Worm (Caenorhabditis elegans) whole organism, L4 larva: ENCODE results near the gene W09D6.4.

Experiments used
- D1046.2 ChIP-seq: fragments of 200-800 bp; sonication (Bioruptor generic); IDR thresholded peaks from 2 replicates; pipeline ENCODE4 v1.3.6; 2022; ENCODE audit warnings: missing genetic modification characterization, missing compliant biosample characterization
- F10B5.3 ChIP-seq: sonication (generic microtip); optimal IDR thresholded peaks from 2 replicates; lab custom pipeline; 2016; ENCODE audit warnings: mild to moderate bottlenecking, missing genetic modification characterization, missing compliant biosample characterization
- F44E2.7 ChIP-seq: fragments of 200-800 bp; sonication (Bioruptor generic); IDR thresholded peaks from 2 replicates; pipeline ENCODE4 v2.1.2; 2022; ENCODE audit warnings: missing genetic modification characterization, missing compliant biosample characterization
- F49E8.2 ChIP-seq: sonication (generic microtip); optimal IDR thresholded peaks from 2 replicates; lab custom pipeline; 2016; ENCODE audit warnings: missing compliant biosample characterization, mild to moderate bottlenecking, missing genetic modification characterization, borderline replicate concordance
- R02D3.7 ChIP-seq: fragments of 150-350 bp; sonication (generic microtip); optimal IDR thresholded peaks from 3 replicates; lab custom pipeline; 2014; ENCODE audit warnings: missing biosample characterization, missing genetic modification characterization
- Y105C5A.15 ChIP-seq: fragments of 200-800 bp; sonication (Bioruptor generic); IDR thresholded peaks from 2 replicates; pipeline ENCODE4 v1.3.6; 2022; ENCODE audit warnings: missing genetic modification characterization, missing compliant biosample characterization
- ZK337.2 ChIP-seq: fragments of 200-800 bp; sonication (Bioruptor generic); IDR thresholded peaks from 2 replicates; pipeline ENCODE4 v1.3.6; 2022; ENCODE audit warnings: missing genetic modification reagents, missing genetic modification characterization, missing compliant biosample characterization
- aha-1 ChIP-seq: fragments of 150-350 bp; peaks from one replicate; lab custom pipeline; 2014; ENCODE audit warnings: missing biosample characterization, missing genetic modification characterization
- aly-2 ChIP-seq: sonication (generic microtip); optimal IDR thresholded peaks from 2 replicates; lab custom pipeline; 2018; ENCODE audit warnings: missing biosample characterization, missing genetic modification characterization
- ceh-28 ChIP-seq: fragments of 150-350 bp; optimal IDR thresholded peaks from 2 replicates; lab custom pipeline; 2014; ENCODE audit warnings: missing biosample characterization, missing genetic modification reagents, missing genetic modification characterization
- ceh-44 ChIP-seq: fragments of 200-800 bp; sonication (Bioruptor generic); IDR thresholded peaks from 2 replicates; pipeline ENCODE4 v1.3.6; 2022; ENCODE audit warnings: missing genetic modification reagents, missing genetic modification characterization, missing compliant biosample characterization
- ceh-62 ChIP-seq: sonication (generic microtip); optimal IDR thresholded peaks from 2 replicates; lab custom pipeline; 2017; ENCODE audit warnings: missing biosample characterization, missing genetic modification characterization
- cey-2 ChIP-seq: sonication (generic microtip); optimal IDR thresholded peaks from 3 replicates; lab custom pipeline; 2017; ENCODE audit warnings: missing genetic modification characterization, mild to moderate bottlenecking, missing compliant biosample characterization, antibody characterized with exemption, borderline replicate concordance; ENCODE audit not compliant: insufficient read depth
- dmd-6 ChIP-seq: fragments of 200-800 bp; sonication (Bioruptor generic); IDR thresholded peaks from 2 replicates; pipeline ENCODE4 v1.3.6; 2022; ENCODE audit warnings: missing genetic modification reagents, missing genetic modification characterization, missing compliant biosample characterization
- dmd-8 ChIP-seq: fragments of 200-800 bp; sonication (Bioruptor generic); IDR thresholded peaks from 2 replicates; pipeline ENCODE4 v1.3.6; 2022; ENCODE audit warnings: missing genetic modification characterization, missing compliant biosample characterization
- duxl-1 ChIP-seq: sonication (generic microtip); optimal IDR thresholded peaks from 2 replicates; lab custom pipeline; 2016; ENCODE audit warnings: mild to moderate bottlenecking, missing genetic modification characterization, moderate library complexity, missing compliant biosample characterization; ENCODE audit not compliant: poor library complexity
- dve-1 ChIP-seq: sonication (generic microtip); optimal IDR thresholded peaks from 2 replicates; lab custom pipeline; 2017; ENCODE audit warnings: antibody characterized with exemption, mild to moderate bottlenecking, missing genetic modification characterization, missing compliant biosample characterization; ENCODE audit not compliant: insufficient read depth
- egl-27 ChIP-seq: sonication (generic microtip); optimal IDR thresholded peaks from 3 replicates; lab custom pipeline; 2017; ENCODE audit warnings: missing biosample characterization, missing genetic modification reagents, missing genetic modification characterization
- egl-43 ChIP-seq: fragments of 200-800 bp; sonication (Bioruptor generic); IDR thresholded peaks from 2 replicates; pipeline ENCODE4 v1.3.6; 2022; ENCODE audit warnings: missing genetic modification reagents, missing genetic modification characterization, missing compliant biosample characterization
- gei-8 ChIP-seq: fragments of 200-800 bp; sonication (Bioruptor generic); optimal IDR thresholded peaks from 2 replicates; lab custom pipeline; 2018; ENCODE audit warnings: mild to moderate bottlenecking, missing genetic modification characterization, missing compliant biosample characterization
- hif-1 ChIP-seq, 2 experiments: sonication (generic microtip); optimal IDR thresholded peaks; 2 replicates each; lab custom pipeline; 2016 to 2017; ENCODE audit warnings: missing compliant biosample characterization in 2 of 2, missing genetic modification characterization in 2 of 2, missing genetic modification reagents in 2 of 2, missing genotype in 2 of 2, mild to moderate bottlenecking in 1 of 2
- hlh-30 ChIP-seq: sonication (generic microtip); optimal IDR thresholded peaks from 2 replicates; lab custom pipeline; 2017; ENCODE audit warnings: antibody characterized with exemption, mild to moderate bottlenecking, missing genetic modification characterization, missing compliant biosample characterization; ENCODE audit not compliant: insufficient read depth
- hmg-1.1 ChIP-seq: fragments of 200-800 bp; sonication (Bioruptor generic); IDR thresholded peaks from 2 replicates; pipeline ENCODE4 v1.3.6; 2022; ENCODE audit warnings: missing genetic modification reagents, missing genetic modification characterization, missing compliant biosample characterization
- lin-1 ChIP-seq: fragments of 200-800 bp; sonication (Bioruptor generic); IDR thresholded peaks from 2 replicates; pipeline ENCODE4 v1.3.6; 2022; ENCODE audit warnings: missing genetic modification reagents, missing genetic modification characterization, missing compliant biosample characterization
- lin-13 ChIP-seq: fragments of 150-350 bp; optimal IDR thresholded peaks from 2 replicates; lab custom pipeline; 2014; ENCODE audit warnings: missing biosample characterization, missing genetic modification reagents, missing genetic modification characterization
- lin-15B ChIP-seq: fragments of 150-350 bp; sonication (generic microtip); optimal IDR thresholded peaks from 3 replicates; lab custom pipeline; 2014; ENCODE audit warnings: missing biosample characterization, missing genetic modification characterization
- lin-38 ChIP-seq: fragments of 200-800 bp; sonication (Bioruptor generic); IDR thresholded peaks from 2 replicates; pipeline ENCODE4 v1.3.6; 2022; ENCODE audit warnings: missing genetic modification reagents, missing genetic modification characterization, missing compliant biosample characterization
- lin-39 ChIP-seq: fragments of 150-350 bp; optimal IDR thresholded peaks from 2 replicates; lab custom pipeline; 2014; ENCODE audit warnings: missing biosample characterization, missing genetic modification reagents, missing genetic modification characterization
- lsy-2 ChIP-seq, 2 experiments: fragments of 150-350 bp in 1 of 2; sonication (generic microtip) in 1 of 2; optimal IDR thresholded peaks; 2 replicates each; lab custom pipeline; 2014 to 2017; ENCODE audit warnings: missing biosample characterization in 2 of 2, missing genetic modification characterization in 2 of 2
- mdt-29 ChIP-seq: fragments of 200-800 bp; sonication (Bioruptor generic); IDR thresholded peaks from 2 replicates; pipeline ENCODE4 v1.3.6; 2022; ENCODE audit warnings: missing genetic modification reagents, missing genetic modification characterization, missing compliant biosample characterization
- mes-2 ChIP-seq: sonication (generic microtip); optimal IDR thresholded peaks from 2 replicates; lab custom pipeline; 2016; ENCODE audit warnings: missing genotype, mild to moderate bottlenecking, missing genetic modification characterization, missing compliant biosample characterization; ENCODE audit not compliant: poor library complexity, severe bottlenecking
- mxl-2 ChIP-seq: fragments of 200-800 bp; sonication (Bioruptor generic); conservative IDR thresholded peaks from 2 replicates; pipeline ENCODE4 v1.3.6; 2022; ENCODE audit warnings: missing genetic modification reagents, missing genetic modification characterization, missing compliant biosample characterization
- nhr-11 ChIP-seq: fragments of 150-350 bp; optimal IDR thresholded peaks from 2 replicates; lab custom pipeline; 2014; ENCODE audit warnings: missing biosample characterization, missing genetic modification characterization
- nhr-41 ChIP-seq: fragments of 200-800 bp; sonication (Bioruptor generic); IDR thresholded peaks from 2 replicates; pipeline ENCODE4 v1.3.6; 2022; ENCODE audit warnings: missing genetic modification reagents, missing genetic modification characterization, missing compliant biosample characterization
- nhr-42 ChIP-seq: fragments of 200-800 bp; sonication (Bioruptor generic); IDR thresholded peaks from 2 replicates; pipeline ENCODE4 v1.3.6; 2022; ENCODE audit warnings: missing genetic modification characterization, missing compliant biosample characterization
- nhr-48 ChIP-seq: sonication (generic microtip); optimal IDR thresholded peaks from 2 replicates; lab custom pipeline; 2016; ENCODE audit warnings: mild to moderate bottlenecking, missing genetic modification characterization, missing compliant biosample characterization
- nhr-76 ChIP-seq: fragments of 150-350 bp; optimal IDR thresholded peaks from 2 replicates; lab custom pipeline; 2014; ENCODE audit warnings: missing biosample characterization, missing genetic modification characterization
- pha-4 ChIP-seq, 2 experiments: fragments of 150-350 bp in 1 of 2; fragments of 200-800 bp in 1 of 2; sonication (Bioruptor generic) in 1 of 2; IDR thresholded peaks in 1 of 2; optimal IDR thresholded peaks in 1 of 2; 2 replicates each; pipeline versions ENCODE4 v1.3.6 to Lab custom; 2014 to 2022; ENCODE audit warnings: missing genetic modification characterization in 2 of 2, missing genetic modification reagents in 2 of 2, missing biosample characterization in 1 of 2, missing compliant biosample characterization in 1 of 2
- pqm-1 ChIP-seq: sonication (generic microtip); optimal IDR thresholded peaks from 2 replicates; lab custom pipeline; 2017; ENCODE audit warnings: missing biosample characterization, missing genetic modification characterization
- set-16 ChIP-seq: fragments of 200-800 bp; sonication (Bioruptor generic); IDR thresholded peaks from 2 replicates; pipeline ENCODE4 v1.3.6; 2022; ENCODE audit warnings: missing genetic modification reagents, missing genetic modification characterization, missing compliant biosample characterization
- spr-1 ChIP-seq: sonication (generic microtip); optimal IDR thresholded peaks from 2 replicates; lab custom pipeline; 2016; ENCODE audit warnings: mild to moderate bottlenecking, missing genetic modification characterization, missing compliant biosample characterization
- spr-3 ChIP-seq: fragments of 200-800 bp; sonication (Bioruptor generic); optimal IDR thresholded peaks from 2 replicates; lab custom pipeline; 2018; ENCODE audit warnings: mild to moderate bottlenecking, missing genetic modification characterization, missing compliant biosample characterization
- tra-1 ChIP-seq: fragments of 200-800 bp; sonication (Bioruptor generic); IDR thresholded peaks from 2 replicates; pipeline ENCODE4 v1.3.6; 2022; ENCODE audit warnings: missing genetic modification reagents, missing genetic modification characterization, missing compliant biosample characterization
- vab-7 ChIP-seq: fragments of 200-800 bp; sonication (Bioruptor generic); IDR thresholded peaks from 2 replicates; pipeline ENCODE4 v1.3.6; 2022; ENCODE audit warnings: missing genetic modification reagents, missing genetic modification characterization, missing compliant biosample characterization
- zfp-2 ChIP-seq: sonication (generic microtip); optimal IDR thresholded peaks from 2 replicates; lab custom pipeline; 2016; ENCODE audit warnings: mild to moderate bottlenecking, missing genetic modification characterization, missing compliant biosample characterization
- zip-11 ChIP-seq: fragments of 200-800 bp; sonication (Bioruptor generic); IDR thresholded peaks from 2 replicates; pipeline ENCODE4 v1.3.6; 2022; ENCODE audit warnings: missing genetic modification characterization, missing compliant biosample characterization
- zip-2 ChIP-seq: fragments of 150-350 bp; optimal IDR thresholded peaks from 2 replicates; lab custom pipeline; 2014; ENCODE audit warnings: missing biosample characterization, missing genetic modification characterization

W09D6.4 gene

DNA sequence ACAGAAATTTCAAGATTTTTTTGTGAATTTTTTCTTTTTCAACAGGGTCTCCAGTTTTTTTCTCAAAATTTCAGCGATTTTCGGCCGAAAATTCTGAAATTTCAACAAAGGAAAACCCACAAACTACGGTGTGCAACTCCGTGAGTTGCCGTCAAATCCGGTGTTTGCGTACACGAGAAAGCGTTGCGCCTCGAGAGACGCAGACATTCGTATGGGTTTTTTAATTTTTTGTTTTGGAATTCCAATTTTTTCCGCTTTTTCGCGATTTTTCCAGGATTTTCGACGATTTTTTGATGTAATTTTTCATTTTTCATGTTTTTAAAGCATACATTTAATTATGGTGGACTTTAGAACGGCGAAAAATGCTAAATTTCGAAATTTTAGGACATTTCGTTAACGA lies 43.4 kb upstream of the W09D6.4 start (continued):
- TF ChIP-seq mxl-2 (GFP tag; lab: Robert Waterston, UW) (no peak), F49E8.2 (peak; percentile 71), duxl-1 (tag; lab: Kevin White, UChicago) (peak; percentile 32), lin-39 (tag; lab: Kevin White, UChicago) (no peak), tra-1 (no peak), nhr-11 (tag; lab: Kevin White, UChicago) (peak; percentile 28), mdt-29 (GFP tag; lab: Robert Waterston, UW) (peak; percentile 37; the same call in 1 of the 2 replicates), lin-13 (GFP tag; lab: Kevin White, UChicago) (peak; percentile 66), F10B5.3 (tag; lab: Kevin White, UChicago) (no peak), vab-7 (GFP tag; lab: Robert Waterston, UW) (no peak), lin-38 (GFP tag; lab: Robert Waterston, UW) (peak; percentile 87), spr-1 (peak; percentile 27), zfp-2 (no peak), aha-1 (peak; percentile 34), ceh-44 (GFP tag; lab: Robert Waterston, UW) (no peak), dve-1 (tag; lab: Kevin White, UChicago) (peak; percentile 86), hlh-30 (tag; lab: Kevin White, UChicago) (peak; percentile 63), zip-11 (GFP tag; lab: Robert Waterston, UW) (no peak), pha-4 (GFP tag; IDR thresholded peaks at IDR 0.05; lab: Robert Waterston, UW) (peak; percentile 56; the same call in 1 of the 2 replicates), pha-4 (tag; optimal IDR thresholded peaks at IDR 0.05; lab: Kevin White, UChicago) (no peak), nhr-76 (no peak), nhr-41 (GFP tag; lab: Robert Waterston, UW) (no peak), ZK337.2 (0 out of 2 replicates have a peak, but pooled peaks have one; percentile 45), ceh-62 (tag; lab: Kevin White, UChicago) (no peak), mes-2 (peak; percentile 89), hif-1 (tag; optimal IDR thresholded peaks at IDR 0.05; lab: Kevin White, UChicago) (peak in 1 of 2 experiments; percentile 28), lin-1 (no peak)

DNA sequence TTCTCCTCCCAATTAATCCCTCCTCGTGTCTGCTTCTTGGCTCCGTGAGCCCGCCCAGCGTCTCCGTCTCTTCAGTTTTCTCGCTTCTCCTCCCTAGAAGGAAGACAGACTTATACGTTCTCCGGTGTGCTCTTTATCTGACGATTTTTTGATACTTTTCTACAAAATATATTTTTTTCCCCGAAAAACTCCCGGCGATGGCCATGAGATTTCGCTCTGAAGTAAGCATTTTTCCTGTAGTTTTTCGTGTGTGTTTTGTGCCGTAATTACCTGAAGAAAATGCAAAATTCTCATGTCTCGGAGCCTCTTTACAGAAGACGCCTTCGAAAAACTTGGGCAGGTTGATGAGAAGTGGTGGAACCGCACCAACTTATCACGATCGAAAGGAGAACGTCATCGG lies 42.9 kb upstream of the W09D6.4 start, which contains the start of gene spat-2:
Gene spat-2 (plus strand): TSS at position 301 of the 400 bp plus-strand sequence.
- TF ChIP-seq D1046.2 (GFP tag; lab: Robert Waterston, UW) (0 out of 2 replicates have a peak, but pooled peaks have one; percentile 6), R02D3.7 (tag; lab: Kevin White, UChicago) (no peak), F44E2.7 (GFP tag; lab: Robert Waterston, UW) (no peak), aha-1 (peak; percentile 24), cey-2 (tag; lab: Kevin White, UChicago) (no peak), zfp-2 (no peak), lin-38 (GFP tag; lab: Robert Waterston, UW) (no peak), zip-2 (no peak)

DNA sequence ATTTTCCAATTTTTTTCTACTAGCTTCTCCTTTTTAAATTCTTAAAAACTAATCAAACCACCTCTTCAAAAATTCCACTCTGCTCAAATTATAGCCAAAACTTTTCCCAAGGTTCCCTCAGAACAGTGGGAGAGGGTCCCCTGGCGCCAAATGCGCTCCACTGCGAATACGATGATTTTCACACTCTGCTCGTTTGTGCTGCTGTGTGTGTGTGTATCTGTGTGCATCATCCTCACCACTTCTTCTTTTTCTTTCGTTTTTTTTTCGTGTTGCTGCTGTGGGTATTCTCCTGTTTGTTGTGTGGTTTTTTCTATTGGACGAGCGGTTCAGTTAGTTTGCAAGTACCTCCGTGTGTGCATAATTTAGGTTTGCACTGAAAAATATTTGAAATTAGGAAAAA lies 40.3 kb upstream of the W09D6.4 start:
- TF ChIP-seq nhr-48 (tag; lab: Kevin White, UChicago) = no peak
- no peak for TF ChIP-seq nhr-76
- no peak for TF ChIP-seq egl-43 (GFP tag; lab: Robert Waterston, UW)
- TF ChIP-seq Y105C5A.15 = no peak
- TF ChIP-seq dve-1 (tag; lab: Kevin White, UChicago) = peak; percentile 14
- no peak for TF ChIP-seq F49E8.2
- TF ChIP-seq hmg-1.1 (GFP tag; lab: Robert Waterston, UW) = peak; percentile 51; the same call in 1 of the 2 replicates
- TF ChIP-seq ceh-28 = no peak
- TF ChIP-seq spr-3 (GFP tag; lab: Kevin White, UChicago) = no peak
- TF ChIP-seq set-16 = no peak
- TF ChIP-seq gei-8 (GFP tag; lab: Kevin White, UChicago) = no peak
- TF ChIP-seq dmd-8 (GFP tag; lab: Robert Waterston, UW) = no peak
- no peak for TF ChIP-seq aly-2 (tag; lab: Kevin White, UChicago)
- peak in 1 of 2 experiments; percentile 71 for TF ChIP-seq lsy-2 (tag; optimal IDR thresholded peaks at IDR 0.05; lab: Kevin White, UChicago)
- no peak for TF ChIP-seq nhr-42 (GFP tag; lab: Robert Waterston, UW)
- TF ChIP-seq egl-27 (tag; lab: Kevin White, UChicago) = no peak
- TF ChIP-seq dmd-6 (GFP tag; lab: Robert Waterston, UW) = peak; percentile 21; the same call in 1 of the 2 replicates
- TF ChIP-seq lin-13 (GFP tag; lab: Kevin White, UChicago) = no peak
- no peak for TF ChIP-seq R02D3.7 (tag; lab: Kevin White, UChicago)
- TF ChIP-seq pqm-1 = no peak
- TF ChIP-seq lin-15B (tag; lab: Kevin White, UChicago) = no peak
